Worm (Caenorhabditis elegans) whole organism, L3 larva: ENCODE results near the gene tam-1.

ENCODE experiments used
- ZK546.5 ChIP-seq: sonication (generic microtip); optimal IDR thresholded peaks from 2 replicates; lab custom pipeline; 2017; ENCODE audit warnings: missing biosample characterization, missing genetic modification characterization
- aly-2 ChIP-seq: fragments of 150-350 bp; optimal IDR thresholded peaks from 2 replicates; lab custom pipeline; 2014; ENCODE audit warnings: missing biosample characterization, missing genetic modification characterization
- ama-1 ChIP-seq: fragments of 150-350 bp; optimal IDR thresholded peaks from 2 replicates; lab custom pipeline; 2018
- ceh-16 ChIP-seq: sonication (generic microtip); optimal IDR thresholded peaks from 2 replicates; lab custom pipeline; 2017; ENCODE audit warnings: missing biosample characterization, missing genetic modification characterization
- ceh-28 ChIP-seq: fragments of 150-350 bp; optimal IDR thresholded peaks from 2 replicates; lab custom pipeline; 2014; ENCODE audit warnings: missing biosample characterization, missing genetic modification reagents, missing genetic modification characterization
- ceh-9 ChIP-seq: sonication (generic microtip); optimal IDR thresholded peaks from 2 replicates; lab custom pipeline; 2018; ENCODE audit warnings: missing biosample characterization, missing genetic modification characterization
- daf-12 ChIP-seq: fragments of 150-350 bp; optimal IDR thresholded peaks from 2 replicates; lab custom pipeline; 2014; ENCODE audit warnings: missing biosample characterization, missing genetic modification reagents, missing genetic modification characterization
- egl-27 ChIP-seq: sonication (generic microtip); optimal IDR thresholded peaks from 4 replicates; lab custom pipeline; 2017; ENCODE audit warnings: missing biosample characterization, missing genetic modification reagents, missing genetic modification characterization
- egl-5 ChIP-seq: fragments of 150-350 bp; optimal IDR thresholded peaks from 2 replicates; lab custom pipeline; 2017; ENCODE audit warnings: missing biosample characterization, missing genetic modification reagents, missing genetic modification characterization, inconsistent platforms
- elt-2 ChIP-seq: sonication (generic microtip); optimal IDR thresholded peaks from 2 replicates; lab custom pipeline; 2016; ENCODE audit warnings: missing genetic modification reagents, mild to moderate bottlenecking, missing genetic modification characterization, missing compliant biosample characterization
- elt-3 ChIP-seq, 3 experiments: fragments of 150-350 bp in 1 of 3; sonication (generic microtip) in 2 of 3; optimal IDR thresholded peaks; 2 replicates in 2 of 3; 4 replicates in 1 of 3; lab custom pipeline; 2014 to 2017; ENCODE audit warnings: missing biosample characterization in 3 of 3, missing genetic modification characterization in 3 of 3
- eor-1 ChIP-seq, 2 experiments: fragments of 150-350 bp; optimal IDR thresholded peaks; 2 replicates each; lab custom pipeline; 2014 to 2018; ENCODE audit warnings: missing biosample characterization in 2 of 2, missing genetic modification characterization in 2 of 2
- fkh-10 ChIP-seq: sonication (generic microtip); optimal IDR thresholded peaks from 2 replicates; lab custom pipeline; 2017; ENCODE audit warnings: missing biosample characterization, missing genetic modification reagents, missing genetic modification characterization
- fkh-2 ChIP-seq: fragments of 150-350 bp; optimal IDR thresholded peaks from 2 replicates; lab custom pipeline; 2014; ENCODE audit warnings: missing biosample characterization, missing genetic modification reagents, missing genetic modification characterization
- fos-1 ChIP-seq: fragments of 150-350 bp; optimal IDR thresholded peaks from 2 replicates; lab custom pipeline; 2014; ENCODE audit warnings: missing biosample characterization, missing genetic modification characterization
- hmg-11 ChIP-seq: sonication (generic microtip); optimal IDR thresholded peaks from 2 replicates; lab custom pipeline; 2016; ENCODE audit warnings: missing genetic modification characterization, missing compliant biosample characterization
- jun-1 ChIP-seq: fragments of 150-350 bp; optimal IDR thresholded peaks from 2 replicates; lab custom pipeline; 2014; ENCODE audit warnings: missing biosample characterization, missing genetic modification reagents, missing genetic modification characterization
- lin-39 ChIP-seq: fragments of 150-350 bp; optimal IDR thresholded peaks from 2 replicates; lab custom pipeline; 2018; ENCODE audit warnings: missing biosample characterization, missing genetic modification reagents, missing genetic modification characterization
- lsy-12 ChIP-seq: sonication (generic microtip); optimal IDR thresholded peaks from 2 replicates; lab custom pipeline; 2016; ENCODE audit warnings: mild to moderate bottlenecking, missing genetic modification characterization, missing compliant biosample characterization
- mml-1 ChIP-seq: fragments of 150-350 bp; sonication (generic microtip); optimal IDR thresholded peaks from 3 replicates; lab custom pipeline; 2014; ENCODE audit warnings: missing biosample characterization, missing genetic modification characterization
- nfya-1 ChIP-seq: sonication (generic microtip); optimal IDR thresholded peaks from 2 replicates; lab custom pipeline; 2017; ENCODE audit warnings: missing genetic modification characterization, mild to moderate bottlenecking, missing compliant biosample characterization, antibody characterized with exemption, moderate library complexity; ENCODE audit not compliant: insufficient read depth
- nhr-11 ChIP-seq: fragments of 150-350 bp; optimal IDR thresholded peaks from 2 replicates; lab custom pipeline; 2014; ENCODE audit warnings: missing biosample characterization, missing genetic modification characterization
- nhr-12 ChIP-seq: fragments of 150-350 bp; optimal IDR thresholded peaks from 2 replicates; lab custom pipeline; 2014; ENCODE audit warnings: missing biosample characterization, missing genetic modification characterization
- nhr-23 ChIP-seq: fragments of 150-350 bp; optimal IDR thresholded peaks from 2 replicates; lab custom pipeline; 2014; ENCODE audit warnings: missing biosample characterization, missing genetic modification reagents, missing genetic modification characterization
- nhr-237 ChIP-seq: fragments of 150-350 bp; optimal IDR thresholded peaks from 2 replicates; lab custom pipeline; 2014; ENCODE audit warnings: missing biosample characterization, missing genetic modification characterization
- nhr-25 ChIP-seq: sonication (generic microtip); optimal IDR thresholded peaks from 2 replicates; lab custom pipeline; 2017; ENCODE audit warnings: missing biosample characterization, missing genetic modification characterization
- nhr-28 ChIP-seq: fragments of 150-350 bp; optimal IDR thresholded peaks from 2 replicates; lab custom pipeline; 2014; ENCODE audit warnings: missing biosample characterization, missing genetic modification characterization
- nhr-43 ChIP-seq: sonication (generic microtip); optimal IDR thresholded peaks from 2 replicates; lab custom pipeline; 2016; ENCODE audit warnings: mild to moderate bottlenecking, missing genetic modification characterization, missing compliant biosample characterization; ENCODE audit not compliant: poor library complexity, severe bottlenecking
- nhr-67 ChIP-seq: fragments of 150-350 bp; optimal IDR thresholded peaks from 2 replicates; lab custom pipeline; 2014; ENCODE audit warnings: missing biosample characterization, missing genetic modification characterization
- nhr-76 ChIP-seq: fragments of 150-350 bp; sonication (generic microtip); optimal IDR thresholded peaks from 5 replicates; lab custom pipeline; 2014; ENCODE audit warnings: missing biosample characterization, missing genetic modification characterization
- nhr-77 ChIP-seq: fragments of 150-350 bp; optimal IDR thresholded peaks from 2 replicates; lab custom pipeline; 2014; ENCODE audit warnings: missing biosample characterization, missing genetic modification characterization
- pha-4 ChIP-seq: fragments of 150-350 bp; optimal IDR thresholded peaks from 2 replicates; lab custom pipeline; 2014; ENCODE audit warnings: missing biosample characterization, missing genetic modification reagents, missing genetic modification characterization
- pqm-1 ChIP-seq: fragments of 150-350 bp; optimal IDR thresholded peaks from 2 replicates; lab custom pipeline; 2017; ENCODE audit warnings: missing biosample characterization, missing genetic modification characterization, inconsistent platforms
- skn-1 ChIP-seq: fragments of 150-350 bp; optimal IDR thresholded peaks from 2 replicates; lab custom pipeline; 2014; ENCODE audit warnings: missing biosample characterization, missing genetic modification characterization
- tbx-2 ChIP-seq: sonication (generic microtip); optimal IDR thresholded peaks from 2 replicates; lab custom pipeline; 2016; ENCODE audit warnings: mild to moderate bottlenecking, missing genetic modification characterization, missing compliant biosample characterization
- ztf-11 ChIP-seq: fragments of 150-350 bp; optimal IDR thresholded peaks from 2 replicates; lab custom pipeline; 2014; ENCODE audit warnings: missing biosample characterization, missing genetic modification characterization
- ztf-4 ChIP-seq: fragments of 150-350 bp; optimal IDR thresholded peaks from 2 replicates; lab custom pipeline; 2014; ENCODE audit warnings: missing biosample characterization, missing genetic modification characterization

tam-1 gene

ce11 chrV:4995155-4995554 is 32.3 kb upstream of the tam-1 start, which contains the start of gene ncx-9:
Gene ncx-9 (minus strand): TSS chrV:4995255.
- TF ChIP-seq ceh-9 (no peak), nhr-25 (tag; lab: Kevin White, UChicago) (no peak), aly-2 (tag; lab: Kevin White, UChicago) (no peak), fkh-10 (GFP tag; lab: Kevin White, UChicago) (no peak), nhr-23 (tag; lab: Kevin White, UChicago) (no peak), fkh-2 (tag; lab: Kevin White, UChicago) (no peak), ceh-16 (tag; lab: Kevin White, UChicago) (no peak), jun-1 (tag; lab: Kevin White, UChicago) (no peak)

- TF ChIP-seq nhr-76 (no peak), hmg-11 (tag; lab: Kevin White, UChicago) (no peak), ceh-28 (tag; lab: Kevin White, UChicago) (no peak), nhr-12 (no peak), nhr-23 (tag; lab: Kevin White, UChicago) (no peak), fos-1 (tag; lab: Kevin White, UChicago) (no peak), fkh-2 (tag; lab: Kevin White, UChicago) (no peak), nhr-25 (tag; lab: Kevin White, UChicago) (no peak), elt-3 (tag; optimal IDR thresholded peaks at IDR 0.05; lab: Kevin White, UChicago) (no peak), egl-5 (tag; lab: Kevin White, UChicago) (no peak), elt-2 (tag; lab: Kevin White, UChicago) (no peak), nhr-11 (tag; lab: Kevin White, UChicago) (no peak), ceh-9 (no peak)
- TF ChIP-seq, all 47 proteins: peak for 0
These were observed 24.2 kb upstream of the tam-1 start, which contains the start of gene ncx-8 for ce11 chrV:4987097-4987496. Gene ncx-8 (minus strand): TSS chrV:4987197.

ce11 chrV:4983091-4983490 is 20.2 kb upstream of the tam-1 start, which contains the start of gene srsx-13:
Gene srsx-13 (minus strand): TSS chrV:4983191.
- TF ChIP-seq fos-1 (tag; lab: Kevin White, UChicago) = no peak

- TF ChIP-seq ama-1 (lab: Kevin White, UChicago) = no peak
- no peak for TF ChIP-seq fkh-2 (tag; lab: Kevin White, UChicago)
- no peak for TF ChIP-seq pha-4 (tag; lab: Kevin White, UChicago)
- TF ChIP-seq mml-1 (tag; lab: Kevin White, UChicago) = no peak
These were observed 18.0 kb upstream of the tam-1 start, which contains the start of gene srsx-12 for ce11 chrV:4980873-4981272. Gene srsx-12 (minus strand): TSS chrV:4980973.

- TF ChIP-seq eor-1 (tag; optimal IDR thresholded peaks at IDR 0.05; lab: Kevin White, UChicago) (no peak), mml-1 (tag; lab: Kevin White, UChicago) (no peak), lin-39 (tag; lab: Kevin White, UChicago) (no peak), lsy-12 (tag; lab: Kevin White, UChicago) (no peak), nhr-237 (no peak), pqm-1 (tag; lab: Kevin White, UChicago) (no peak), egl-27 (no peak), nhr-28 (tag; lab: Kevin White, UChicago) (no peak), nhr-67 (tag; lab: Kevin White, UChicago) (no peak), fkh-2 (tag; lab: Kevin White, UChicago) (no peak), skn-1 (no peak), daf-12 (tag; lab: Kevin White, UChicago) (no peak), nfya-1 (tag; lab: Kevin White, UChicago) (no peak), ztf-4 (tag; lab: Kevin White, UChicago) (no peak), ztf-11 (tag; lab: Kevin White, UChicago) (no peak), fkh-10 (GFP tag; lab: Kevin White, UChicago) (no peak), tbx-2 (tag; lab: Kevin White, UChicago) (no peak), ZK546.5 (tag; lab: Kevin White, UChicago) (no peak), nhr-43 (no peak), nhr-77 (tag; lab: Kevin White, UChicago) (no peak)
These were observed 17.2 kb upstream of the tam-1 start for ce11 chrV:4980094-4980493.
